Worm (Caenorhabditis elegans): ENCODE data around the gene sdz-28.

ce11 chrII:2081257-2081656 is 49.6 kb upstream of the sdz-28 start, which contains the start of gene T16A1.4:
- TF ChIP-seq him-1 (tag; optimal IDR thresholded peaks at IDR 0.05) (no peak), dao-5 (tag; optimal IDR thresholded peaks at IDR 0.05) (no peak), W03F9.2 (tag; optimal IDR thresholded peaks at IDR 0.05) (no peak)
